Fruit fly (Drosophila melanogaster) whole organism, pupa: ENCODE measurements around the gene JTBR.

Experiments
- CG10348 ChIP-seq: fragments of 200-800 bp; sonication (Bioruptor generic); IDR thresholded peaks from 2 replicates; pipeline ENCODE4 v1.3.6; 2022; ENCODE audit warnings: missing biosample characterization, missing genetic modification characterization
- CG12605 ChIP-seq: fragments of 200-800 bp; sonication (Bioruptor generic); IDR thresholded peaks from 2 replicates; pipeline ENCODE4 v1.3.6; 2022; ENCODE audit warnings: missing biosample characterization, missing genetic modification characterization
- CG13204 ChIP-seq: fragments of 200-800 bp; sonication (Bioruptor generic); optimal IDR thresholded peaks from 2 replicates; lab custom pipeline; 2018; ENCODE audit warnings: missing biosample characterization, mild to moderate bottlenecking, missing genetic modification characterization, moderate library complexity
- CG14655 ChIP-seq: fragments of 200-800 bp; sonication (Bioruptor generic); optimal IDR thresholded peaks from 3 replicates; lab custom pipeline; 2017; ENCODE audit warnings: mild to moderate bottlenecking, missing biosample characterization, missing genetic modification reagents, missing genetic modification characterization
- CG15710 ChIP-seq: fragments of 200-800 bp; sonication (Bioruptor generic); optimal IDR thresholded peaks from 2 replicates; lab custom pipeline; 2018; ENCODE audit warnings: missing biosample characterization, mild to moderate bottlenecking, missing genetic modification characterization, moderate library complexity
- CG17806 ChIP-seq: fragments of 200-800 bp; sonication (Bioruptor generic); optimal IDR thresholded peaks from 2 replicates; lab custom pipeline; 2018; ENCODE audit warnings: missing biosample characterization, mild to moderate bottlenecking, missing genetic modification characterization, moderate library complexity
- CG32121 ChIP-seq: fragments of 200-800 bp; sonication (Bioruptor generic); IDR thresholded peaks from 2 replicates; pipeline ENCODE4 v1.3.6; 2022; ENCODE audit warnings: missing biosample characterization, missing genetic modification characterization
- CG34367 ChIP-seq: fragments of 200-800 bp; sonication (Bioruptor generic); optimal IDR thresholded peaks from 2 replicates; lab custom pipeline; 2018; ENCODE audit warnings: missing biosample characterization, mild to moderate bottlenecking, missing genetic modification characterization
- CG4496 ChIP-seq: fragments of 200-800 bp; sonication (Bioruptor generic); IDR thresholded peaks from 3 replicates; pipeline ENCODE4 v1.3.6; 2022; ENCODE audit warnings: missing biosample characterization, missing genetic modification characterization
- CG8159 ChIP-seq: fragments of 200-800 bp; sonication (Bioruptor generic); optimal IDR thresholded peaks from 3 replicates; lab custom pipeline; 2018; ENCODE audit warnings: missing biosample characterization, mild to moderate bottlenecking, missing genetic modification characterization, moderate library complexity
- CG9948 ChIP-seq: fragments of 200-800 bp; sonication (Bioruptor generic); optimal IDR thresholded peaks from 2 replicates; lab custom pipeline; 2018; ENCODE audit warnings: missing biosample characterization, mild to moderate bottlenecking, missing genetic modification characterization, moderate library complexity
- D1 ChIP-seq: fragments of 200-800 bp; sonication (Bioruptor generic); optimal IDR thresholded peaks from 2 replicates; lab custom pipeline; 2018; ENCODE audit warnings: missing biosample characterization, mild to moderate bottlenecking, missing genetic modification characterization, moderate library complexity
- EcR ChIP-seq: fragments of 200-800 bp; sonication (Bioruptor generic); optimal IDR thresholded peaks from 3 replicates; lab custom pipeline; 2019; ENCODE audit warnings: missing biosample characterization, missing genetic modification characterization, mild to moderate bottlenecking, moderate library complexity, missing genetic modification reagents
- Ets98B ChIP-seq: fragments of 200-800 bp; sonication (Bioruptor generic); IDR thresholded peaks from 2 replicates; pipeline ENCODE4 v1.3.6; 2022; ENCODE audit warnings: missing biosample characterization, missing genetic modification characterization
- Pif1B ChIP-seq: fragments of 200-800 bp; sonication (Bioruptor generic); optimal IDR thresholded peaks from 3 replicates; lab custom pipeline; 2016; ENCODE audit warnings: missing biosample characterization, missing genetic modification characterization
- fd96Ca ChIP-seq: fragments of 200-800 bp; sonication (Bioruptor generic); IDR thresholded peaks from 3 replicates; pipeline ENCODE4 v1.3.6; 2022; ENCODE audit warnings: missing biosample characterization, missing genetic modification characterization
- gl ChIP-seq: fragments of 200-800 bp; sonication (Bioruptor generic); optimal IDR thresholded peaks from 2 replicates; lab custom pipeline; 2018; ENCODE audit warnings: missing biosample characterization, mild to moderate bottlenecking, missing genetic modification characterization
- rn ChIP-seq: fragments of 200-800 bp; sonication (Bioruptor generic); IDR thresholded peaks from 2 replicates; pipeline ENCODE4 v1.3.6; 2022; ENCODE audit warnings: missing biosample characterization, missing genetic modification characterization

JTBR gene

dm6 chr3L:1755458-1755984 lies 47.1 kb downstream of the JTBR start, which contains the start of gene Cht2:
TSS of gene Cht2 (minus strand) at chr3L:1755934.
- no peak for TF ChIP-seq rn (GFP tag; lab: Robert Waterston, UW)
- TF ChIP-seq CG17806 (tag; lab: Kevin White, UChicago): no peak
- TF ChIP-seq gl: no peak
- TF ChIP-seq fd96Ca (GFP tag; lab: Robert Waterston, UW): peak; percentile 36; the same call in 1 of the 3 replicates
- 0 out of 3 replicates have a peak, but pooled peaks have one; percentile 57 for TF ChIP-seq CG4496 (GFP tag; lab: Robert Waterston, UW)
- TF ChIP-seq CG12605: peak; percentile 62
- TF ChIP-seq CG13204 (GFP tag; lab: Kevin White, UChicago): peak; percentile 40
- peak; percentile 34; the same call in 1 of the 2 replicates for TF ChIP-seq CG32121
- TF ChIP-seq CG34367 (tag; lab: Kevin White, UChicago): no peak
- peak; percentile 59 for TF ChIP-seq Pif1B (GFP tag; lab: Kevin White, UChicago)
- TF ChIP-seq EcR: peak; percentile 84
- TF ChIP-seq Ets98B: peak; percentile 33; the same call in 1 of the 2 replicates

dm6 chr3L:1754935-1755334 lies 47.7 kb downstream of the JTBR start:
- no peak for TF ChIP-seq CG17806 (tag; lab: Kevin White, UChicago)
- no peak for TF ChIP-seq CG14655 (GFP tag; lab: Kevin White, UChicago)
- no peak for TF ChIP-seq CG13204 (GFP tag; lab: Kevin White, UChicago)
- no peak for TF ChIP-seq CG9948 (tag; lab: Kevin White, UChicago)
- no peak for TF ChIP-seq CG34367 (tag; lab: Kevin White, UChicago)
- TF ChIP-seq CG10348 (GFP tag; lab: Robert Waterston, UW): no peak
- no peak for TF ChIP-seq CG8159 (tag; lab: Kevin White, UChicago)
- TF ChIP-seq D1 (tag; lab: Kevin White, UChicago): no peak
- no peak for TF ChIP-seq CG32121
- no peak for TF ChIP-seq rn (GFP tag; lab: Robert Waterston, UW)
- TF ChIP-seq CG15710 (tag; lab: Kevin White, UChicago): no peak
- no peak for TF ChIP-seq EcR

- TF ChIP-seq CG9948 (tag; lab: Kevin White, UChicago) (no peak), EcR (no peak), CG8159 (tag; lab: Kevin White, UChicago) (no peak), CG4496 (GFP tag; lab: Robert Waterston, UW) (no peak), CG17806 (tag; lab: Kevin White, UChicago) (no peak), gl (peak; percentile 51)
Measured at dm6 chr3L:1754262-1754661, 48.4 kb downstream of the JTBR start.
